Fruit fly (Drosophila melanogaster): ENCODE results near the gene Obp22a.

The Obp22a gene

dm6 chr2L:1973957-1974356 lies 18.0 kb downstream of the Obp22a start, which contains the start of gene Der-1 (continued):
- TF ChIP-seq CG17912 (GFP tag; optimal IDR thresholded peaks at IDR 0.05): no peak
- no peak for TF ChIP-seq fd102C (GFP tag; optimal IDR thresholded peaks at IDR 0.05)
- no peak for TF ChIP-seq CG5180 (GFP tag; optimal IDR thresholded peaks at IDR 0.05)
- no peak for TF ChIP-seq sim (GFP tag; IDR thresholded peaks at IDR 0.05)
- TF ChIP-seq lab (GFP tag; optimal IDR thresholded peaks at IDR 0.05): no peak
- no peak for TF ChIP-seq CG8281 (tag; optimal IDR thresholded peaks at IDR 0.05)
- TF ChIP-seq CG9215 (GFP tag; IDR thresholded peaks at IDR 0.05): no peak
- TF ChIP-seq CG12391 (tag; optimal IDR thresholded peaks at IDR 0.05): peak; percentile 18
- no peak for TF ChIP-seq fd64A (GFP tag; optimal IDR thresholded peaks at IDR 0.05)
- peak; percentile 79 for TF ChIP-seq HLH4C (GFP tag; IDR thresholded peaks at IDR 0.05; ENCODE audit: partially characterized antibody)
- TF ChIP-seq CG13123 (GFP tag; optimal IDR thresholded peaks at IDR 0.05): no peak
- TF ChIP-seq Atf3 (GFP tag; optimal IDR thresholded peaks at IDR 0.05): peak; percentile 37
- peak; percentile 92 for TF ChIP-seq Xbp1 (GFP tag; optimal IDR thresholded peaks at IDR 0.05)
- no peak for TF ChIP-seq CG8089 (GFP tag; optimal IDR thresholded peaks at IDR 0.05)
- TF ChIP-seq Fer2 (tag; optimal IDR thresholded peaks at IDR 0.05): no peak
- no peak for TF ChIP-seq sug (tag; optimal IDR thresholded peaks at IDR 0.05)
- TF ChIP-seq CG34224 (GFP tag; IDR thresholded peaks at IDR 0.05; ENCODE audit: partially characterized antibody): peak; percentile 87
- no peak for TF ChIP-seq Optix (GFP tag; IDR thresholded peaks at IDR 0.05)
- peak; percentile 78 for TF ChIP-seq sna (GFP tag; IDR thresholded peaks at IDR 0.05; ENCODE audit: partially characterized antibody)
- TF ChIP-seq ranshi (GFP tag; IDR thresholded peaks at IDR 0.05): no peak
- no peak for TF ChIP-seq pb (GFP tag; optimal IDR thresholded peaks at IDR 0.05)
- TF ChIP-seq nom (GFP tag; optimal IDR thresholded peaks at IDR 0.05): no peak
- peak; percentile 88 for TF ChIP-seq Doc3 (GFP tag; IDR thresholded peaks at IDR 0.05; ENCODE audit: partially characterized antibody)
- TF ChIP-seq bbx (GFP tag; IDR thresholded peaks at IDR 0.05; ENCODE audit: partially characterized antibody): peak; percentile 94
- TF ChIP-seq slbo (GFP tag; IDR thresholded peaks at IDR 0.05): peak; percentile 29; the same call in 1 of the 2 replicates
- TF ChIP-seq Ada2b (GFP tag; IDR thresholded peaks at IDR 0.05): no peak
- peak; percentile 60 for TF ChIP-seq Ets97D (GFP tag; optimal IDR thresholded peaks at IDR 0.05)
- TF ChIP-seq Usf (GFP tag; optimal IDR thresholded peaks at IDR 0.05): no peak
- peak; percentile 76 for TF ChIP-seq E2f2 (GFP tag; IDR thresholded peaks at IDR 0.05)
- TF ChIP-seq odd (GFP tag; optimal IDR thresholded peaks at IDR 0.05): no peak
- peak; percentile 67 for TF ChIP-seq CoRest (tag; optimal IDR thresholded peaks at IDR 0.05)
- TF ChIP-seq CG10959 (GFP tag; IDR thresholded peaks at IDR 0.05): no peak
- peak; percentile 7 for TF ChIP-seq HmgD (GFP tag; optimal IDR thresholded peaks at IDR 0.05)
- no peak for TF ChIP-seq ttk (GFP tag; IDR thresholded peaks at IDR 0.05)
- no peak for TF ChIP-seq CG12299 (tag; optimal IDR thresholded peaks at IDR 0.05)
- TF ChIP-seq otp (GFP tag; IDR thresholded peaks at IDR 0.05): no peak
- TF ChIP-seq CG12659 (GFP tag; optimal IDR thresholded peaks at IDR 0.05): peak; percentile 20
- peak; percentile 20 for TF ChIP-seq CG10267 (tag; optimal IDR thresholded peaks at IDR 0.05)
- no peak for TF ChIP-seq Mad (GFP tag; optimal IDR thresholded peaks at IDR 0.05)
- TF ChIP-seq CG3163 (GFP tag; optimal IDR thresholded peaks at IDR 0.05): no peak
- no peak for TF ChIP-seq dan (GFP tag; IDR thresholded peaks at IDR 0.05)
- peak; percentile 51 for TF ChIP-seq CG9932 (GFP tag; IDR thresholded peaks at IDR 0.05)
- no peak for TF ChIP-seq CG1529 (GFP tag; optimal IDR thresholded peaks at IDR 0.05)
- no peak for TF ChIP-seq NfI (GFP tag; optimal IDR thresholded peaks at IDR 0.05)
- no peak for TF ChIP-seq fu2 (GFP tag; optimal IDR thresholded peaks at IDR 0.05)
- TF ChIP-seq ftz-f1 (GFP tag; optimal IDR thresholded peaks at IDR 0.05): peak; percentile 100
- peak; percentile 32; the same call in 1 of the 3 replicates for TF ChIP-seq ci (GFP tag; IDR thresholded peaks at IDR 0.05)
- TF ChIP-seq Dll (GFP tag; IDR thresholded peaks at IDR 0.05; ENCODE audit: partially characterized antibody): peak; percentile 92
- TF ChIP-seq Dref (GFP tag; IDR thresholded peaks at IDR 0.05): peak; percentile 53
- TF ChIP-seq Myb (GFP tag; optimal IDR thresholded peaks at IDR 0.05): peak; percentile 98
- TF ChIP-seq Ptx1 (GFP tag; IDR thresholded peaks at IDR 0.05): no peak

Measured in whole organism, embryonic.